Fruit fly (Drosophila melanogaster) whole organism, wandering third instar larva: ENCODE data around the gene CG16853.

Experiments used
- CG32264 ChIP-seq: fragments of 200-800 bp; sonication (Bioruptor generic); optimal IDR thresholded peaks from 2 replicates; lab custom pipeline; 2016; ENCODE audit warnings: missing biosample characterization, missing genetic modification characterization
- CG9705 ChIP-seq: fragments of 200-800 bp; sonication (Bioruptor generic); optimal IDR thresholded peaks from 2 replicates; lab custom pipeline; 2018; ENCODE audit warnings: missing biosample characterization, mild to moderate bottlenecking, missing genetic modification characterization
- CrebA ChIP-seq: fragments of 200-800 bp; sonication (Bioruptor generic); optimal IDR thresholded peaks from 2 replicates; lab custom pipeline; 2016; ENCODE audit warnings: missing biosample characterization, mild to moderate bottlenecking, missing genetic modification characterization, borderline replicate concordance
- Dfd ChIP-seq: fragments of >200 bp; optimal IDR thresholded peaks from 2 replicates; lab custom pipeline; 2017; ENCODE audit warnings: missing biosample characterization, missing genetic modification characterization
- Dif ChIP-seq: fragments of 200-275, 200-300 bp; sonication (Bioruptor generic); optimal IDR thresholded peaks from 2 replicates; lab custom pipeline; 2018; ENCODE audit warnings: missing biosample characterization, missing genetic modification characterization; ENCODE audit not compliant: partially characterized antibody
- GATAd ChIP-seq: sonication (Bioruptor generic); optimal IDR thresholded peaks from 2 replicates; lab custom pipeline; 2016; ENCODE audit warnings: missing biosample characterization, missing genetic modification characterization
- HLH106 ChIP-seq: fragments of 200-800 bp; optimal IDR thresholded peaks from 3 replicates; lab custom pipeline; 2019; ENCODE audit warnings: missing biosample characterization, mild to moderate bottlenecking, missing genetic modification characterization, moderate library complexity
- Hr78 ChIP-seq: fragments of >200 bp; optimal IDR thresholded peaks from 2 replicates; lab custom pipeline; 2017; ENCODE audit warnings: missing biosample characterization, missing genetic modification characterization
- Hr83 ChIP-seq: fragments of 200-300 bp; sonication (Bioruptor generic); optimal IDR thresholded peaks from 2 replicates; lab custom pipeline; 2016; ENCODE audit warnings: missing biosample characterization, mild to moderate bottlenecking, missing genetic modification characterization, moderate library complexity; ENCODE audit not compliant: poor library complexity, severe bottlenecking
- Jra ChIP-seq: sonication (Bioruptor generic); optimal IDR thresholded peaks from 2 replicates; lab custom pipeline; 2016; ENCODE audit warnings: missing biosample characterization, missing genetic modification characterization
- Mio ChIP-seq: sonication (Bioruptor generic); optimal IDR thresholded peaks from 2 replicates; lab custom pipeline; 2016; ENCODE audit warnings: missing biosample characterization, missing genetic modification characterization
- Myc ChIP-seq: fragments of >200 bp; optimal IDR thresholded peaks from 2 replicates; lab custom pipeline; 2017
- N ChIP-seq: fragments of >200 bp; optimal IDR thresholded peaks from 2 replicates; lab custom pipeline; 2018; ENCODE audit warnings: missing biosample characterization, missing external identifiers, missing genetic modification characterization
- OdsH ChIP-seq: fragments of 200-800 bp; sonication (Bioruptor generic); optimal IDR thresholded peaks from 2 replicates; lab custom pipeline; 2016; ENCODE audit warnings: missing biosample characterization, mild to moderate bottlenecking, missing genetic modification characterization
- Rel ChIP-seq, 2 experiments: fragments of 200-800 bp; sonication (Bioruptor generic) in 1 of 2; optimal IDR thresholded peaks; 2 replicates in 1 of 2; 3 replicates in 1 of 2; lab custom pipeline; 2016 to 2019; ENCODE audit warnings: mild to moderate bottlenecking in 2 of 2, missing biosample characterization in 2 of 2, missing genetic modification characterization in 2 of 2, moderate library complexity in 1 of 2
- Sp1 ChIP-seq: fragments of 200-800 bp; sonication (Bioruptor generic); optimal IDR thresholded peaks from 3 replicates; lab custom pipeline; 2019; ENCODE audit warnings: missing biosample characterization, mild to moderate bottlenecking, missing genetic modification characterization, moderate library complexity
- Vsx2 ChIP-seq: fragments of 200-300, 225-300 bp; sonication (Bioruptor generic); optimal IDR thresholded peaks from 2 replicates; lab custom pipeline; 2018; ENCODE audit warnings: missing biosample characterization, missing genetic modification characterization; ENCODE audit not compliant: partially characterized antibody
- br ChIP-seq: fragments of 200-800 bp; sonication (Bioruptor generic); optimal IDR thresholded peaks from 2 replicates; lab custom pipeline; 2016; ENCODE audit warnings: missing biosample characterization, missing genetic modification characterization
- brk ChIP-seq: fragments of 200-800 bp; sonication (Bioruptor generic); optimal IDR thresholded peaks from 2 replicates; lab custom pipeline; 2016; ENCODE audit warnings: missing biosample characterization, mild to moderate bottlenecking, missing genetic modification characterization
- dmrt93B ChIP-seq: fragments of 200-800 bp; sonication (Bioruptor generic); optimal IDR thresholded peaks from 2 replicates; lab custom pipeline; 2018; ENCODE audit warnings: missing biosample characterization, mild to moderate bottlenecking, missing genetic modification characterization
- dsf ChIP-seq: sonication (Bioruptor generic); optimal IDR thresholded peaks from 2 replicates; lab custom pipeline; 2016; ENCODE audit warnings: missing biosample characterization, missing genetic modification characterization, borderline replicate concordance
- ey ChIP-seq: fragments of 200-800 bp; sonication (Bioruptor generic); optimal IDR thresholded peaks from 2 replicates; lab custom pipeline; 2016; ENCODE audit warnings: missing biosample characterization, missing genetic modification characterization
- foxo ChIP-seq, 2 experiments: fragments of 200-800 bp; sonication (Bioruptor generic); optimal IDR thresholded peaks; 2 replicates in 1 of 2; 3 replicates in 1 of 2; lab custom pipeline; 2016 to 2017; ENCODE audit warnings: missing biosample characterization in 2 of 2, missing genetic modification characterization in 2 of 2
- fru ChIP-seq: fragments of 200-800 bp; sonication (Bioruptor generic); optimal IDR thresholded peaks from 3 replicates; lab custom pipeline; 2016; ENCODE audit warnings: missing biosample characterization, mild to moderate bottlenecking, missing genetic modification characterization
- h ChIP-seq: fragments of 200-800 bp; sonication (Bioruptor generic); optimal IDR thresholded peaks from 3 replicates; lab custom pipeline; 2016; ENCODE audit warnings: missing biosample characterization, mild to moderate bottlenecking, missing genetic modification characterization
- jim ChIP-seq: fragments of 175-275, 200-325 bp; sonication (Bioruptor generic); optimal IDR thresholded peaks from 2 replicates; lab custom pipeline; 2016; ENCODE audit warnings: missing biosample characterization, mild to moderate bottlenecking, missing genetic modification characterization
- pan ChIP-seq: fragments of >200 bp; optimal IDR thresholded peaks from 2 replicates; lab custom pipeline; 2017
- psq ChIP-seq: fragments of 200-800 bp; sonication (Bioruptor generic); optimal IDR thresholded peaks from 3 replicates; lab custom pipeline; 2017; ENCODE audit warnings: missing biosample characterization, mild to moderate bottlenecking, missing genetic modification characterization, moderate library complexity
- sage ChIP-seq: fragments of 200-800 bp; sonication (Bioruptor generic); optimal IDR thresholded peaks from 2 replicates; lab custom pipeline; 2016; ENCODE audit warnings: missing biosample characterization, mild to moderate bottlenecking, missing genetic modification characterization
- sv ChIP-seq: fragments of 200-800 bp; sonication (Bioruptor generic); optimal IDR thresholded peaks from 3 replicates; lab custom pipeline; 2016; ENCODE audit warnings: missing biosample characterization, missing genetic modification characterization
- tai ChIP-seq: sonication (Bioruptor generic); optimal IDR thresholded peaks from 2 replicates; lab custom pipeline; 2016; ENCODE audit warnings: missing biosample characterization, missing genetic modification characterization
- usp ChIP-seq: fragments of >200 bp; optimal IDR thresholded peaks from 2 replicates; lab custom pipeline; 2017; ENCODE audit warnings: missing biosample characterization, missing genetic modification characterization
- woc ChIP-seq: sonication (Bioruptor generic); optimal IDR thresholded peaks from 2 replicates; lab custom pipeline; 2016; ENCODE audit warnings: missing biosample characterization, mild to moderate bottlenecking, missing genetic modification characterization

CG16853 gene

DNA sequence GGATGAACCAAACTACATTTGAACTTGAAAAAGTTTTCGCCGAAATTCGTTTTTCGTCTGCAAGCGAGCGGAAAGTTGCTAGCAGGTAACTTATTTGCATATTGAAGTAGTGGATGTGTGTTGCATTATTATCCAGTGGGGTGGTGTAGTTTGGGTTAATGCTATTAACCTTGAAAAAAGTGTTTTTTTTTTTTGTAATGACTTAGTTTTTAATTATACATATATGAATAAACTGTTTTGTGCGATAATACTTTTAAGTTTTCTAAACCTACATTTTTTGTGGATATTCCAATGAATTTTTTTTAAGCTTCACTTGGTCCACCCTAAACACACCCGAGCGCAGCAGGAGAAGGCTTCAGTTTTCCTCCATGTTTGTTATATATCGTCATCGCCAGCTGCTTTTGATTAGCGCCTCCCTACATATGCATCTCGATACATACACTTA is 28.9 kb downstream of the CG16853 start (continued):
- no peak for TF ChIP-seq usp (GFP tag; lab: Kevin White, UChicago)
- no peak for TF ChIP-seq Vsx2
- peak; percentile 81 for TF ChIP-seq psq
- no peak for TF ChIP-seq dsf (GFP tag; lab: Kevin White, UChicago)
- TF ChIP-seq, all 38 proteins: peak for 21

DNA sequence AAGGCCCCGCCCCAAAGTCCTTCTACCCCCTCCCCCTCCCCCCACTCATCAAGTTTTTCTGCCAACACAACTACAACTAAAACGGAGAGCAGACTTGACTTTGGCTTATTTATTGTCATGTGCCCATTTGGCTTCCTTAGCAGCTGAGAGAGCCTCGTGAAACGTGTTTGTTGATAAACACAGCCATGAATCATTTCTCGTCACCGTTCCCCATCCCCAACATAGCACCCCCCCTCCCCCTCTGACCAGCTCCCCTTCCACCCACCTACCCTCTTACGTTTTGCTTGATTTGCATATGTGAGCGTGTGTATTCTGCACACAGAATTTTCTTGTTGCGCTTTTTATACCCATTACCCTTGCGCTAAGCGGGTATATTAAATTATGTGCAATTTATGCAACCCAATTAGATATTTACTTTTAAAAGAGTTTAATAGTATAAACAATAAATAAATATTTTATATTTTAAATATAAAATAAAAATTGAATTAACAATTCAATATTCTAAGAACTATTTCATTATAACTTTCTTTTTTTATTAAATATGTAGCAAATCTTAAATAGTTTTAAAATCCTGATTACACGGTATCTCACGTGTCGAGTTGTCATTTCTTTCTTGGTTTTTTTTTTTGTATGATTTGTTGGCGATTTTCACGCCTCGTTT is 29.9 kb downstream of the CG16853 start:
- no peak for TF ChIP-seq Vsx2
- peak; percentile 13 for TF ChIP-seq dmrt93B
- TF ChIP-seq br (GFP tag; lab: Kevin White, UChicago) = no peak
- TF ChIP-seq woc = peak; percentile 23
- peak; percentile 2 for TF ChIP-seq h
- TF ChIP-seq Hr78 (GFP tag; lab: Kevin White, UChicago) = no peak
- peak in 1 of 2 experiments; percentile 30 for TF ChIP-seq foxo (GFP tag; optimal IDR thresholded peaks at IDR 0.05; lab: Kevin White, UChicago)
- TF ChIP-seq fru (GFP tag; lab: Kevin White, UChicago) = peak; percentile 17
- no peak for TF ChIP-seq dsf (GFP tag; lab: Kevin White, UChicago)
- TF ChIP-seq CG32264 = no peak
- TF ChIP-seq ey = no peak
- TF ChIP-seq Mio (GFP tag; lab: Kevin White, UChicago) = no peak
- TF ChIP-seq Rel (GFP tag; optimal IDR thresholded peaks at IDR 0.05; lab: Kevin White, UChicago) = no peak
- no peak for TF ChIP-seq Rel (tag; optimal IDR thresholded peaks at IDR 0.05; lab: Kevin White, UChicago)
- no peak for TF ChIP-seq GATAd
- TF ChIP-seq CG9705 = no peak
- TF ChIP-seq HLH106 (tag; lab: Kevin White, UChicago) = peak; percentile 48
- TF ChIP-seq Hr83 (GFP tag; lab: Kevin White, UChicago) = no peak
- TF ChIP-seq pan (lab: Kevin White, UChicago) = no peak
- TF ChIP-seq psq = peak; percentile 46
- TF ChIP-seq N (GFP tag; lab: Kevin White, UChicago) = no peak
- no peak for TF ChIP-seq jim (GFP tag; lab: Kevin White, UChicago)
- peak; percentile 42 for TF ChIP-seq Sp1 (GFP tag; lab: Kevin White, UChicago)
- TF ChIP-seq Jra (GFP tag; lab: Kevin White, UChicago) = no peak

DNA sequence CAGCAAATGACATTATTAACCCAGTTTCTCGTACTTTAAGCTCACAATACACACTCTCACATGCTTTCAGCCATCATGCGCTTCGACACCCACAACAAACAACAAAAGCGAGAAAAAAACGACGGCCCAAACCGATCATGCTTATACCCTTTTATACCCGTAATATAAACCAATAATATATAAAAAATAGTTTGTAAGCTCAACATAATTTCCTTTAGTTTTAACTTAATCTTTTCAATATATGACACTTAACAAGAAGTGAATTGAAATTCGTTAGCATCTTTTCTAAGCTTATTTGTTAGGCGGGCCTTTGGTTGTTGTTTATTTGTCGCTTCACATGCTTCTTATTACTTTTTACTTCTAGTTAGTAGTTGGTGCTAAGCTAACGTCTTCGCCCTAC is 44.6 kb downstream of the CG16853 start:
- TF ChIP-seq OdsH = no peak
- no peak for TF ChIP-seq Jra (GFP tag; lab: Kevin White, UChicago)
- TF ChIP-seq woc = no peak
- no peak for TF ChIP-seq N (GFP tag; lab: Kevin White, UChicago)
- TF ChIP-seq h = no peak
- no peak for TF ChIP-seq brk
- no peak for TF ChIP-seq CG9705
- no peak for TF ChIP-seq tai (GFP tag; lab: Kevin White, UChicago)
- no peak for TF ChIP-seq fru (GFP tag; lab: Kevin White, UChicago)
- TF ChIP-seq br (GFP tag; lab: Kevin White, UChicago) = no peak
- no peak for TF ChIP-seq GATAd
- no peak for TF ChIP-seq sage
- no peak for TF ChIP-seq Dif (GFP tag; lab: Kevin White, UChicago)
- no peak for TF ChIP-seq Vsx2
- TF ChIP-seq Sp1 (GFP tag; lab: Kevin White, UChicago) = no peak
- TF ChIP-seq, all 38 proteins: peak for 0

DNA sequence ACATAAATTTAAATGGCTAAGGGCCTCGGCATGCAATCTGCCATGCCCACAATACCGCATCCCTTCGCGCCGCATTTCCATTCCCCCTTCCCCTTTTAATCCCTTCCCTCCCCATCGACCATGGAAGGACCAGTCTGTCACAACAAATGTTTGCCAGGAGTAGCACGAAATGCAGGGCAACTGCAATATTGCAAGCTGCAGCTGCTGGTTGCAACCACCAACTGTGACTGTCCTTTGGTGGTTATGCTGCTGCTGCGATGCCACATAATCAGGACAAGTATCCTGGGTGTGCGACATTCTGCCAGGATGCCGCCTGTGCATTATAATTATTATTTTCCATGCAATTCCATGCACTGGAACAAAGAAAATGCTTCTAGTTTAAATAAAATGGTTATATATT is 49.3 kb downstream of the CG16853 start:
- TF ChIP-seq Dfd (GFP tag; lab: Kevin White, UChicago) (no peak), Hr83 (GFP tag; lab: Kevin White, UChicago) (no peak), OdsH (no peak), CrebA (no peak), Myc (lab: Kevin White, UChicago) (no peak), sv (GFP tag; lab: Kevin White, UChicago) (no peak)
- TF ChIP-seq, all 38 proteins: peak for 0
